Fruit fly (Drosophila melanogaster) whole organism, adult: ENCODE results near the gene CG32755.

Source experiments
- CG11617 ChIP-seq: fragments of 200-800 bp; sonication (Bioruptor generic); optimal IDR thresholded peaks from 2 replicates; lab custom pipeline; 2017; ENCODE audit warnings: mild to moderate bottlenecking, missing biosample characterization, missing genetic modification reagents, missing genetic modification characterization
- CG12768 ChIP-seq: fragments of 200-800 bp; sonication (Bioruptor generic); optimal IDR thresholded peaks from 2 replicates; lab custom pipeline; 2017; ENCODE audit warnings: missing biosample characterization, missing genetic modification characterization, mild to moderate bottlenecking, moderate library complexity, missing genetic modification reagents
- CG14711 ChIP-seq: fragments of 200-800 bp; sonication (Bioruptor generic); optimal IDR thresholded peaks from 2 replicates; lab custom pipeline; 2018; ENCODE audit warnings: missing biosample characterization, mild to moderate bottlenecking, missing genetic modification characterization, moderate library complexity
- CG1620 ChIP-seq: fragments of 200-800 bp; sonication (Bioruptor generic); optimal IDR thresholded peaks from 2 replicates; lab custom pipeline; 2016; ENCODE audit warnings: missing biosample characterization, missing genetic modification characterization
- CG33017 ChIP-seq: fragments of 200-800 bp; sonication (Bioruptor generic); optimal IDR thresholded peaks from 2 replicates; lab custom pipeline; 2018; ENCODE audit warnings: missing biosample characterization, mild to moderate bottlenecking, missing genetic modification characterization, moderate library complexity
- CG5204 ChIP-seq: fragments of 200-800 bp; sonication (Bioruptor generic); optimal IDR thresholded peaks from 2 replicates; lab custom pipeline; 2016; ENCODE audit warnings: missing biosample characterization, missing genetic modification characterization
- CG7045 ChIP-seq: fragments of 200-800 bp; sonication (Bioruptor generic); optimal IDR thresholded peaks from 2 replicates; lab custom pipeline; 2017; ENCODE audit warnings: missing biosample characterization, mild to moderate bottlenecking, missing genetic modification characterization
- CG7101 ChIP-seq: fragments of 200-800 bp; sonication (Bioruptor generic); optimal IDR thresholded peaks from 2 replicates; lab custom pipeline; 2018; ENCODE audit warnings: missing biosample characterization, mild to moderate bottlenecking, missing genetic modification characterization, moderate library complexity
- Clk ChIP-seq: fragments of 200-800 bp; sonication (Bioruptor generic); optimal IDR thresholded peaks from 2 replicates; lab custom pipeline; 2017; ENCODE audit warnings: missing biosample characterization, missing genetic modification characterization
- Crg-1 ChIP-seq: fragments of 200-800 bp; sonication (Bioruptor generic); optimal IDR thresholded peaks from 2 replicates; lab custom pipeline; 2016; ENCODE audit warnings: missing biosample characterization, missing genetic modification characterization
- Hr96 ChIP-seq: fragments of 200-800 bp; sonication (Bioruptor generic); optimal IDR thresholded peaks from 2 replicates; lab custom pipeline; 2016; ENCODE audit warnings: missing biosample characterization, missing genetic modification characterization
- Mnt ChIP-seq: fragments of 200-800 bp; sonication (Bioruptor generic); optimal IDR thresholded peaks from 2 replicates; lab custom pipeline; 2016; ENCODE audit warnings: missing biosample characterization, mild to moderate bottlenecking, missing genetic modification characterization
- bab1 ChIP-seq: fragments of 200-800 bp; sonication (Bioruptor generic); optimal IDR thresholded peaks from 3 replicates; lab custom pipeline; 2019; ENCODE audit warnings: missing biosample characterization, mild to moderate bottlenecking, missing genetic modification characterization, moderate library complexity
- cic ChIP-seq: fragments of 200-800 bp; sonication (Bioruptor generic); optimal IDR thresholded peaks from 2 replicates; lab custom pipeline; 2017; ENCODE audit warnings: missing biosample characterization, mild to moderate bottlenecking, missing genetic modification characterization, moderate library complexity
- cnc ChIP-seq, 2 experiments: fragments of >200 bp; optimal IDR thresholded peaks; 2 replicates each; lab custom pipeline; 2017
- kay ChIP-seq: fragments of 200-800 bp; sonication (Bioruptor generic); peaks from one replicate; lab custom pipeline; 2016; ENCODE audit warnings: missing biosample characterization, missing genetic modification characterization, borderline replicate concordance
- ovo ChIP-seq: fragments of 200-800 bp; sonication (Bioruptor generic); optimal IDR thresholded peaks from 2 replicates; lab custom pipeline; 2016; ENCODE audit warnings: missing biosample characterization, missing genetic modification characterization
- pad ChIP-seq: fragments of 200-800 bp; sonication (Bioruptor generic); optimal IDR thresholded peaks from 3 replicates; lab custom pipeline; 2017; ENCODE audit warnings: missing biosample characterization, missing genetic modification characterization, mild to moderate bottlenecking, moderate library complexity, missing genetic modification reagents
- tj ChIP-seq: fragments of 200-800 bp; sonication (Bioruptor generic); optimal IDR thresholded peaks from 3 replicates; lab custom pipeline; 2017; ENCODE audit warnings: missing biosample characterization, mild to moderate bottlenecking, missing genetic modification characterization, moderate library complexity
- toe ChIP-seq: fragments of 200-800 bp; sonication (Bioruptor generic); optimal IDR thresholded peaks from 2 replicates; lab custom pipeline; 2016; ENCODE audit warnings: missing biosample characterization, missing genetic modification characterization

The CG32755 gene

DNA sequence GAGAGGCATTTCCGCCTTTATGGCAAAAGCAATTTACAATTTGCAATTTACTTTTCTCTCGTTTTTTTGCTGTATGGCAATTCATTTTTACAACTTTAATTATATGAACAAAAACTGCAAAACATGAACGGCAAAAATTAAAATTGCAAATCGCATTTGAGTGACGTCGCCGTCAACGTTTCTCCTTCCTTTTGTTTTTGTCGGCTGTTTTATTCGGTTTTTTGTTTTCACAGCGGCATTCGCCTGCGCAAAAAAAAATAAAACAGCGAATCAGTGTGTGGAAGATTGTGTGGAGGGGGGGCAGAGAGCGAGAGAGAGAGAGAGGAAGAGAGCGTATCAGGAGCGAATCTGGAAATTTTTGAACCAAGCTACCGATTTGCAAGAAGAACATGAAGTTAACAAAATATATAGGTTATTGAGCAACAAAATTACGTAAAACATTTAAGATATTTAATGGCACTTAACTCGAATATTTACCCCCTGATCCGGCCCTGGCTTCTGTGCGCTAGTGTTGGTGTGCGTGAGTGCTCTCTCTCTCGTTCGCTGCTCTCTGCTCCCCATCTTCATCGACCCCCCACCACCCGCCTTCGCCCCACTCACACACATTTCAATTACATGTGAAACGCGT is 31.4 kb upstream of the CG32755 start:
- TF ChIP-seq CG14711 (tag; lab: Kevin White, UChicago) = peak; percentile 96
- TF ChIP-seq CG11617 (GFP tag; lab: Kevin White, UChicago) = peak; percentile 94
- no peak for TF ChIP-seq cnc (optimal IDR thresholded peaks at IDR 0.05; lab: Kevin White, UChicago)
- peak; percentile 90 for TF ChIP-seq cic
- peak; percentile 99 for TF ChIP-seq CG7101 (tag; lab: Kevin White, UChicago)
- TF ChIP-seq pad = peak; percentile 94
- TF ChIP-seq Clk = peak; percentile 81
- TF ChIP-seq bab1 (GFP tag; lab: Kevin White, UChicago) = peak; percentile 91
- peak; percentile 92 for TF ChIP-seq CG7045
- TF ChIP-seq tj (GFP tag; lab: Kevin White, UChicago) = peak; percentile 81
- TF ChIP-seq toe (GFP tag; lab: Kevin White, UChicago) = peak; percentile 88
- peak; percentile 98 for TF ChIP-seq Crg-1 (GFP tag; lab: Kevin White, UChicago)
- TF ChIP-seq CG1620 (GFP tag; lab: Kevin White, UChicago) = peak; percentile 94
- TF ChIP-seq kay = peak; percentile 96
- peak; percentile 97 for TF ChIP-seq Hr96 (GFP tag; lab: Kevin White, UChicago)
- peak; percentile 38 for TF ChIP-seq ovo (GFP tag; lab: Kevin White, UChicago)
- peak; percentile 96 for TF ChIP-seq CG12768 (GFP tag; lab: Kevin White, UChicago)
- peak; percentile 96 for TF ChIP-seq CG33017 (tag; lab: Kevin White, UChicago)
- TF ChIP-seq Mnt (GFP tag; lab: Kevin White, UChicago) = peak; percentile 94
- TF ChIP-seq CG5204 (GFP tag; lab: Kevin White, UChicago) = peak; percentile 88

DNA sequence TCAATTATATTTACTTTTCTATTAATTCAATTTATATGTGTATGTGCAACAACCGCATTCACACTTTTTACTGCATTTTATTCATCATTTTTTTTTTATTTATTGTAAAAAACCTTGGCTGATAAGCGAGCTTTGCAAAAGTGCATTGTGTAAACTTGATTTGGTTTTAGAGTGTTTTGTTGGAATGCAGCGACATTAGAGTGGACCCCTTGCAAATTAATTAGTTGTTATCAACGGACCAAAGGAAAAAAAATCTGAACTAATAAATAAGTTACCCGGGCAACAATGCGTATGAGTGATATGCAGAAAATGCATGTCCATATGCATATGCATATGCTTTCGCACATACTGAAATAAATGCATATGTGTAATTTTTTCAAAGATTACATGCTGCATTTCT is 29.1 kb upstream of the CG32755 start:
- peak; percentile 31 for TF ChIP-seq CG33017 (tag; lab: Kevin White, UChicago)
- TF ChIP-seq tj (GFP tag; lab: Kevin White, UChicago) = peak; percentile 55
- no peak for TF ChIP-seq bab1 (GFP tag; lab: Kevin White, UChicago)
- TF ChIP-seq pad = peak; percentile 3
- peak; percentile 67 for TF ChIP-seq cic
- peak; percentile 35 for TF ChIP-seq CG14711 (tag; lab: Kevin White, UChicago)
- peak; percentile 49 for TF ChIP-seq Mnt (GFP tag; lab: Kevin White, UChicago)
- TF ChIP-seq CG7101 (tag; lab: Kevin White, UChicago) = peak; percentile 69
- TF ChIP-seq CG5204 (GFP tag; lab: Kevin White, UChicago) = peak; percentile 45
- peak; percentile 69 for TF ChIP-seq CG11617 (GFP tag; lab: Kevin White, UChicago)
- TF ChIP-seq ovo (GFP tag; lab: Kevin White, UChicago) = no peak
- peak; percentile 44 for TF ChIP-seq kay
- no peak for TF ChIP-seq toe (GFP tag; lab: Kevin White, UChicago)
- no peak for TF ChIP-seq CG12768 (GFP tag; lab: Kevin White, UChicago)
- TF ChIP-seq Crg-1 (GFP tag; lab: Kevin White, UChicago) = no peak
- no peak for TF ChIP-seq Clk
- no peak for TF ChIP-seq CG1620 (GFP tag; lab: Kevin White, UChicago)
- no peak for TF ChIP-seq cnc (optimal IDR thresholded peaks at IDR 0.05; lab: Kevin White, UChicago)
- no peak for TF ChIP-seq Hr96 (GFP tag; lab: Kevin White, UChicago)

DNA sequence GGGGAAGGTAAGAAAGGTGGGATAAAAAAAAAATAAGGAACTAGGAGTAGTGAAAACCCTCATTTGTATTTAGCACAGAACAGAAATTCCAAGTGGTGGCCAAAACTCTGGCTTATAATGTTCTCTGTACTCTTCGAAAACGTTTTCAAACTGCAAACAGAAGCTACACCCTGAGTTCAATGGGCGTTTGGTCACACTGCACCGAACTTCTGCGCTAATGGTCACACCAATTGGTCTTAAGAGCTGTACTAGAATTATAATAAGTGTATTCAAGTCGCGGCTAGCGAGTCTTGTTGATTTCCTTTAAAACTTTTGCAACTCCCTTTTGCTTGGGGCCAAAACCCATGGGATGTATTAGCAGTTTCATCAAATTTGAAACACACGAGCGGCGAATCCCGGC is 28.0 kb upstream of the CG32755 start:
- no peak for TF ChIP-seq Clk
- no peak for TF ChIP-seq CG7101 (tag; lab: Kevin White, UChicago)
- no peak for TF ChIP-seq CG11617 (GFP tag; lab: Kevin White, UChicago)
- TF ChIP-seq CG7045 = no peak
- TF ChIP-seq kay = no peak
- no peak for TF ChIP-seq CG5204 (GFP tag; lab: Kevin White, UChicago)
- TF ChIP-seq Mnt (GFP tag; lab: Kevin White, UChicago) = no peak
- no peak for TF ChIP-seq CG14711 (tag; lab: Kevin White, UChicago)

DNA sequence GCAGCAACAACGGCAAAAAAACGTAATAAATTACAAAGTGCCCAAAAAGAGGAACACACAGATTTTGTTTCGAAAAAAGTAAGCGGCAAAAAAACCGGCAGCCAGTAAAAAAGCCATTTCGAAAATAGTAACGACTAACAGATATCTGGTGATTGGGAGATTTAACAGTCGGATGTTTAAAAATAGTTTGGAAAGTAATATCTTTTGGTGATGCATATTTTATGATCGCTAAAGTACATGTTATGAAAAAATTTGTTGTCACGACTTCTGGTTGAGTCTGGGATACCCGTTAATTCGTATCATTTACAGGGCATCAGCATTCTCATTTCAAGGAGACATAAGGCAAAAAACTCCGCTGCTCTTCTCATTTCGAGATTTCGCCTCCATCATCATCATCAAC is 26.9 kb upstream of the CG32755 start:
- TF ChIP-seq CG5204 (GFP tag; lab: Kevin White, UChicago) (no peak), Mnt (GFP tag; lab: Kevin White, UChicago) (no peak), CG1620 (GFP tag; lab: Kevin White, UChicago) (no peak), tj (GFP tag; lab: Kevin White, UChicago) (no peak), CG14711 (tag; lab: Kevin White, UChicago) (no peak), kay (no peak), toe (GFP tag; lab: Kevin White, UChicago) (no peak), Hr96 (GFP tag; lab: Kevin White, UChicago) (no peak), cnc (optimal IDR thresholded peaks at IDR 0.05; lab: Kevin White, UChicago) (no peak)

DNA sequence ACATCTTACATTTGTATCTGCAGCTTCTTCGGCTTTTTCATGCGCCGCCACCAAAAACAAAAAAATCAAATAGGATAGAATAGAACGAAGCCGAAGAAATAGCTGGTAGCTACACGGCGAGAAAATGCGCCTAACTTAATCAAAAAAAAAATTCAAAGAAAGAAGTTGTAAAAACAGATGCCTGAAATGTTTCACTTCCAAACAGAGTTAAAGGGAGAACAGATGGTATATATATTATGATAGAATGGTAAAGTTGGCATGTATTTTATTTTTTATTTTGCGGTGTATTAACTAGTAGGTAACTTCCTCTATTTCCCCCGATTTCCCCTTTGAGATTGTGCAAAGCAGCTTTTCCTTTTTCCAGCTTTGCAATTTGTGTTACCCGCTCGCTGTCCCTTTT is 25.7 kb upstream of the CG32755 start:
- TF ChIP-seq CG11617 (GFP tag; lab: Kevin White, UChicago) (no peak), kay (no peak), CG7101 (tag; lab: Kevin White, UChicago) (no peak), CG7045 (no peak), cnc (optimal IDR thresholded peaks at IDR 0.05; lab: Kevin White, UChicago) (no peak)

DNA sequence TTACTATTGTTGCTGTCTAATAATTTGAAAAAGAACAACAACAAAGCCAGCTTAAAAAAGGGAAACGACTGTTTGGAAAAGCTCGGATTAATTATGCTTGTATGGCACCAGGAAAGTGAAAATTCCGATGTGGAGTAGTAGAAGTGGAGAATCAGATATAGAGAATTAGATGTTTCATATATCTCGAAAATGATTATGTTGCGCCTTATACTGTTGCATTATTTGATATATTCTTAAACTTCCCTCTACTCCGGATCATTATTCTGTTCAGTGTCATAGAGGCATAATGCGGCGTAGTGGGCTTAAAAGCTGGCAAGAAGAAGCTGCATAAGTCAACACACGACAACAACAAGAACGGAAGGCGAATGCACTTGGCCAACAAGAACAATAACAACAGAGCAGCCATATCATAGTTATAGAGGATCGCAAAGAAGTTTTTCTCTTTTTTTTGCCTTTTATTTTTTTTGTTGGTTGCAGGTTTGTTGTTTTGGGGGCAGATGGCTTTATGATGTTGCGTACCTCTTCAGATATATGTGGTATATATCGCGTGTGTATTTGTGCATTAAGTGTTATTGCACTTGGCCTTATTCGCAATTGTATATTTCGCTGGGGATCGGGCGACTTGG is 24.1 kb upstream of the CG32755 start:
- TF ChIP-seq Hr96 (GFP tag; lab: Kevin White, UChicago) (no peak), CG11617 (GFP tag; lab: Kevin White, UChicago) (no peak), CG1620 (GFP tag; lab: Kevin White, UChicago) (no peak), tj (GFP tag; lab: Kevin White, UChicago) (no peak), Mnt (GFP tag; lab: Kevin White, UChicago) (no peak), CG14711 (tag; lab: Kevin White, UChicago) (peak; percentile 59), bab1 (GFP tag; lab: Kevin White, UChicago) (peak; percentile 78), pad (no peak), CG33017 (tag; lab: Kevin White, UChicago) (no peak)
